Fruit fly (Drosophila melanogaster): ENCODE measurements around the gene Argp.
A peak's percentile ranks its signal among the peaks of the same experiment; 100 is the strongest.

Argp gene

dm6 chr3R:13709839-13710238 is at the start of gene Argp:
Gene Argp, minus strand, starts transcription at chr3R:13709939.
- TF ChIP-seq jim (GFP tag; optimal IDR thresholded peaks at IDR 0.05) (no peak), dsf (GFP tag; optimal IDR thresholded peaks at IDR 0.05; ENCODE audit: borderline replicate concordance) (no peak), Hr83 (GFP tag; optimal IDR thresholded peaks at IDR 0.05; ENCODE audit: poor library complexity, severe bottlenecking) (no peak), ey (GFP tag; optimal IDR thresholded peaks at IDR 0.05) (no peak), N (GFP tag; optimal IDR thresholded peaks at IDR 0.05) (no peak), Dif (GFP tag; optimal IDR thresholded peaks at IDR 0.05; ENCODE audit: partially characterized antibody) (no peak), fru (GFP tag; optimal IDR thresholded peaks at IDR 0.05) (no peak), OdsH (GFP tag; optimal IDR thresholded peaks at IDR 0.05) (no peak)

- TF ChIP-seq Dfd (GFP tag; optimal IDR thresholded peaks at IDR 0.05) (peak; percentile 93), ey (GFP tag; optimal IDR thresholded peaks at IDR 0.05) (no peak), br (GFP tag; optimal IDR thresholded peaks at IDR 0.05) (no peak)
Observed at dm6 chr3R:13746066-13746673, 36.4 kb upstream of the Argp start.

dm6 chr3R:13735304-13735898 is 25.7 kb upstream of the Argp start:
- no peak for TF ChIP-seq rgr (GFP tag; optimal IDR thresholded peaks at IDR 0.05)
- TF ChIP-seq woc (GFP tag; optimal IDR thresholded peaks at IDR 0.05): no peak
- no peak for TF ChIP-seq Dif (GFP tag; optimal IDR thresholded peaks at IDR 0.05; ENCODE audit: partially characterized antibody)
- no peak for TF ChIP-seq Abd-B (GFP tag; optimal IDR thresholded peaks at IDR 0.05)
- TF ChIP-seq Hnf4 (GFP tag; optimal IDR thresholded peaks at IDR 0.05): no peak
- no peak for TF ChIP-seq usp (GFP tag; optimal IDR thresholded peaks at IDR 0.05)
- no peak for TF ChIP-seq jim (GFP tag; optimal IDR thresholded peaks at IDR 0.05)
- TF ChIP-seq CG9705 (GFP tag; optimal IDR thresholded peaks at IDR 0.05): no peak
- no peak for TF ChIP-seq Rel (GFP tag; optimal IDR thresholded peaks at IDR 0.05)
- no peak for TF ChIP-seq Rel (tag; optimal IDR thresholded peaks at IDR 0.05)
- no peak for TF ChIP-seq fru (GFP tag; optimal IDR thresholded peaks at IDR 0.05)
- TF ChIP-seq OdsH (GFP tag; optimal IDR thresholded peaks at IDR 0.05): no peak
- no peak for TF ChIP-seq h (GFP tag; optimal IDR thresholded peaks at IDR 0.05)
- TF ChIP-seq Myc (optimal IDR thresholded peaks at IDR 0.05): no peak
- no peak for TF ChIP-seq psq (GFP tag; optimal IDR thresholded peaks at IDR 0.05)
- TF ChIP-seq CrebA (GFP tag; optimal IDR thresholded peaks at IDR 0.05; ENCODE audit: borderline replicate concordance): no peak
- TF ChIP-seq dsf (GFP tag; optimal IDR thresholded peaks at IDR 0.05; ENCODE audit: borderline replicate concordance): no peak
- no peak for TF ChIP-seq pan (optimal IDR thresholded peaks at IDR 0.05)
- no peak for TF ChIP-seq foxo (GFP tag; optimal IDR thresholded peaks at IDR 0.05)
- no peak for TF ChIP-seq sv (GFP tag; optimal IDR thresholded peaks at IDR 0.05)

dm6 chr3R:13730005-13730404 is 20.3 kb upstream of the Argp start:
- TF ChIP-seq lola (GFP tag; optimal IDR thresholded peaks at IDR 0.05) (no peak), CG32264 (GFP tag; optimal IDR thresholded peaks at IDR 0.05) (no peak), fru (GFP tag; optimal IDR thresholded peaks at IDR 0.05) (no peak), h (GFP tag; optimal IDR thresholded peaks at IDR 0.05) (no peak), pan (optimal IDR thresholded peaks at IDR 0.05) (no peak), HLH106 (tag; optimal IDR thresholded peaks at IDR 0.05) (no peak), Mio (GFP tag; optimal IDR thresholded peaks at IDR 0.05) (no peak), N (GFP tag; optimal IDR thresholded peaks at IDR 0.05) (no peak), woc (GFP tag; optimal IDR thresholded peaks at IDR 0.05) (no peak), Abd-B (GFP tag; optimal IDR thresholded peaks at IDR 0.05) (no peak), OdsH (GFP tag; optimal IDR thresholded peaks at IDR 0.05) (no peak), Myc (optimal IDR thresholded peaks at IDR 0.05) (no peak), brk (GFP tag; optimal IDR thresholded peaks at IDR 0.05) (no peak), foxo (GFP tag; optimal IDR thresholded peaks at IDR 0.05) (no peak), sage (GFP tag; optimal IDR thresholded peaks at IDR 0.05) (no peak), psq (GFP tag; optimal IDR thresholded peaks at IDR 0.05) (no peak), tai (GFP tag; optimal IDR thresholded peaks at IDR 0.05) (no peak), usp (GFP tag; optimal IDR thresholded peaks at IDR 0.05) (no peak), Sp1 (GFP tag; optimal IDR thresholded peaks at IDR 0.05) (no peak)

All from whole organism, wandering third instar larva.